Fruit fly (Drosophila melanogaster) whole organism, pupa: ENCODE results near the gene lili.

ENCODE experiments used
- CG10348 ChIP-seq: fragments of 200-800 bp; sonication (Bioruptor generic); IDR thresholded peaks from 2 replicates; pipeline ENCODE4 v1.3.6; 2022; ENCODE audit warnings: missing biosample characterization, missing genetic modification characterization
- CG12605 ChIP-seq: fragments of 200-800 bp; sonication (Bioruptor generic); IDR thresholded peaks from 2 replicates; pipeline ENCODE4 v1.3.6; 2022; ENCODE audit warnings: missing biosample characterization, missing genetic modification characterization
- CG13204 ChIP-seq: fragments of 200-800 bp; sonication (Bioruptor generic); optimal IDR thresholded peaks from 2 replicates; lab custom pipeline; 2018; ENCODE audit warnings: missing biosample characterization, mild to moderate bottlenecking, missing genetic modification characterization, moderate library complexity
- CG14655 ChIP-seq: fragments of 200-800 bp; sonication (Bioruptor generic); optimal IDR thresholded peaks from 3 replicates; lab custom pipeline; 2017; ENCODE audit warnings: mild to moderate bottlenecking, missing biosample characterization, missing genetic modification reagents, missing genetic modification characterization
- CG15710 ChIP-seq: fragments of 200-800 bp; sonication (Bioruptor generic); optimal IDR thresholded peaks from 2 replicates; lab custom pipeline; 2018; ENCODE audit warnings: missing biosample characterization, mild to moderate bottlenecking, missing genetic modification characterization, moderate library complexity
- CG17806 ChIP-seq: fragments of 200-800 bp; sonication (Bioruptor generic); optimal IDR thresholded peaks from 2 replicates; lab custom pipeline; 2018; ENCODE audit warnings: missing biosample characterization, mild to moderate bottlenecking, missing genetic modification characterization, moderate library complexity
- CG32121 ChIP-seq: fragments of 200-800 bp; sonication (Bioruptor generic); IDR thresholded peaks from 2 replicates; pipeline ENCODE4 v1.3.6; 2022; ENCODE audit warnings: missing biosample characterization, missing genetic modification characterization
- CG34367 ChIP-seq: fragments of 200-800 bp; sonication (Bioruptor generic); optimal IDR thresholded peaks from 2 replicates; lab custom pipeline; 2018; ENCODE audit warnings: missing biosample characterization, mild to moderate bottlenecking, missing genetic modification characterization
- CG4496 ChIP-seq: fragments of 200-800 bp; sonication (Bioruptor generic); IDR thresholded peaks from 3 replicates; pipeline ENCODE4 v1.3.6; 2022; ENCODE audit warnings: missing biosample characterization, missing genetic modification characterization
- CG8159 ChIP-seq: fragments of 200-800 bp; sonication (Bioruptor generic); optimal IDR thresholded peaks from 3 replicates; lab custom pipeline; 2018; ENCODE audit warnings: missing biosample characterization, mild to moderate bottlenecking, missing genetic modification characterization, moderate library complexity
- CG8301 ChIP-seq: fragments of 200-800 bp; sonication (Bioruptor generic); optimal IDR thresholded peaks from 2 replicates; lab custom pipeline; 2018; ENCODE audit warnings: missing biosample characterization, mild to moderate bottlenecking, missing genetic modification characterization
- CG9948 ChIP-seq: fragments of 200-800 bp; sonication (Bioruptor generic); optimal IDR thresholded peaks from 2 replicates; lab custom pipeline; 2018; ENCODE audit warnings: missing biosample characterization, mild to moderate bottlenecking, missing genetic modification characterization, moderate library complexity
- D1 ChIP-seq: fragments of 200-800 bp; sonication (Bioruptor generic); optimal IDR thresholded peaks from 2 replicates; lab custom pipeline; 2018; ENCODE audit warnings: missing biosample characterization, mild to moderate bottlenecking, missing genetic modification characterization, moderate library complexity
- EcR ChIP-seq: fragments of 200-800 bp; sonication (Bioruptor generic); optimal IDR thresholded peaks from 3 replicates; lab custom pipeline; 2019; ENCODE audit warnings: missing biosample characterization, missing genetic modification characterization, mild to moderate bottlenecking, moderate library complexity, missing genetic modification reagents
- Ets98B ChIP-seq: fragments of 200-800 bp; sonication (Bioruptor generic); IDR thresholded peaks from 2 replicates; pipeline ENCODE4 v1.3.6; 2022; ENCODE audit warnings: missing biosample characterization, missing genetic modification characterization
- Pif1A ChIP-seq: fragments of 200-800 bp; sonication (Bioruptor generic); optimal IDR thresholded peaks from 3 replicates; lab custom pipeline; 2016; ENCODE audit warnings: missing biosample characterization, missing genetic modification characterization
- Pif1B ChIP-seq: fragments of 200-800 bp; sonication (Bioruptor generic); optimal IDR thresholded peaks from 3 replicates; lab custom pipeline; 2016; ENCODE audit warnings: missing biosample characterization, missing genetic modification characterization
- Snoo ChIP-seq: fragments of 200-800 bp; sonication (Bioruptor generic); optimal IDR thresholded peaks from 3 replicates; lab custom pipeline; 2017; ENCODE audit warnings: missing biosample characterization, mild to moderate bottlenecking, missing genetic modification characterization, inconsistent platforms
- fd96Ca ChIP-seq: fragments of 200-800 bp; sonication (Bioruptor generic); IDR thresholded peaks from 3 replicates; pipeline ENCODE4 v1.3.6; 2022; ENCODE audit warnings: missing biosample characterization, missing genetic modification characterization
- gl ChIP-seq: fragments of 200-800 bp; sonication (Bioruptor generic); optimal IDR thresholded peaks from 2 replicates; lab custom pipeline; 2018; ENCODE audit warnings: missing biosample characterization, mild to moderate bottlenecking, missing genetic modification characterization
- rn ChIP-seq: fragments of 200-800 bp; sonication (Bioruptor generic); IDR thresholded peaks from 2 replicates; pipeline ENCODE4 v1.3.6; 2022; ENCODE audit warnings: missing biosample characterization, missing genetic modification characterization

lili gene

DNA sequence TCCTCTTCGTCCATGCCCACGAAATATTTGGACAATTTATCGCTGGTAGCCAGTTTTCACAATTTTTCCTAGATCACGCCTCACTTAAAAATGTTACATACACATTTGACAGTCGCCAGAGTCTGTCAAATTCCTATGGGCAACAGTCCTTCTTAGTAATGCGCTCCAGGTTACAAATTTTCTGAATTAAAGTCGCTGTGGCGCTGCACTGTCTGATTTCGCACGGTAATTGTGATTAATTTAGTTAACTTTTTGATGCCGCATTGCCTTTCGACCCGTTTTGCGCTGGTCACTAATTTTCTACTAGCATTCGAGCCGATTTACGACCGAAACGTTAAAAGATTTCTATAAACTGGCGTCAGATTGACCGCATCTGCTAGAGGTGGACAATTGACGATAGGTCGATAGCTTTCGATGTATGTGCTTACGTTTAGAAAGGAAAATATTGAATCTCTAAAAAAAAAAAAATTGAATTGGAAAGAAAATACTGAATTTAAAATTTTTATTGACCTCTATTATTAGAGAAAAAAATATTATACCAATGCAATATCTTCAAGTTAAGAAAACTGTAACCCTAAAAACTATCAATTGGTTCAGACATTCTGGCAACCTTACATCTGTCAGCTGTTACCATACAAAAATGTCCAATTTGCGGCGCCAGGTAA lies at the start of gene lili, which contains the start of gene CG34150:
Gene lili (minus strand): TSS at position 376 of the 665 bp plus-strand sequence.
Gene CG34150 (plus strand): TSS at position 626 of the 665 bp plus-strand sequence.
- TF ChIP-seq CG14655 (GFP tag; lab: Kevin White, UChicago) (no peak), CG8301 (tag; lab: Kevin White, UChicago) (no peak), CG12605 (GFP tag; lab: Robert Waterston, UW) (peak; percentile 27), fd96Ca (GFP tag; lab: Robert Waterston, UW) (no peak), EcR (peak; percentile 22), CG17806 (tag; lab: Kevin White, UChicago) (peak; percentile 39), CG10348 (GFP tag; lab: Robert Waterston, UW) (no peak), Ets98B (GFP tag; lab: Robert Waterston, UW) (peak; percentile 38; the same call in 1 of the 2 replicates), CG32121 (GFP tag; lab: Robert Waterston, UW) (peak; percentile 28; the same call in 1 of the 2 replicates), rn (no peak), Snoo (tag; lab: Kevin White, UChicago) (peak; percentile 31), CG9948 (peak; percentile 38), CG13204 (GFP tag; lab: Kevin White, UChicago) (no peak), CG4496 (GFP tag; lab: Robert Waterston, UW) (peak; percentile 79), Pif1A (GFP tag; lab: Kevin White, UChicago) (no peak), CG15710 (tag; lab: Kevin White, UChicago) (peak; percentile 60)

DNA sequence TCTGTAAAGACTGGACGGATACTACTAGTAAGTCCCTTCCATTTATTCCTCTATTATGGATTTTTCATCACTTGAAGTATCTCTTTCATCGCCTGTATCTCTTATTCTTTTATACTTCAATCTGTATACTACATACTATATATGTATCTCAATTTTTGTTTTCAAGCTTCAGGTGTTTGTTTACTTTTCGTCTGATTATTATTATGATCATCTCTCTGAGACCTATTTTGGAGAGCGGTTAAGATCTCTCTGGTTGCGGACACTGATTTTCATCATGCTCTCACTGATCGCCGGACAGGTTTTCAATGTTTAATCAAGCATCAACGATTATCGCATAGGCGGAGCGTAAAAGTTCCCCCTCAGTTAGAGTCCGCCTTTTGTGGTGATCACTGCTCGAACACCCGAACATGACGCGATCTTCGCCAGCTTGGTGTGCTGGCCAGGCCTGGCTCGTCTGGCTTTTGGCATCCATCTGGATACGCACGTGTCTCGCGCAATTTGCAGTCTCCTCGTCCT lies 48.8 kb upstream of the lili start, which contains the start of gene CG7016:
Gene CG7016 (plus strand): TSS at position 358 of the 516 bp plus-strand sequence.
- no peak for TF ChIP-seq CG17806 (tag; lab: Kevin White, UChicago)
- no peak for TF ChIP-seq CG4496 (GFP tag; lab: Robert Waterston, UW)
- TF ChIP-seq Pif1A (GFP tag; lab: Kevin White, UChicago) = no peak
- TF ChIP-seq CG32121 (GFP tag; lab: Robert Waterston, UW) = no peak
- TF ChIP-seq CG13204 (GFP tag; lab: Kevin White, UChicago) = no peak
- TF ChIP-seq Ets98B (GFP tag; lab: Robert Waterston, UW) = no peak
- TF ChIP-seq D1 (tag; lab: Kevin White, UChicago) = no peak
- TF ChIP-seq Snoo (tag; lab: Kevin White, UChicago) = no peak
- TF ChIP-seq CG8159 (tag; lab: Kevin White, UChicago) = no peak
- no peak for TF ChIP-seq Pif1B (GFP tag; lab: Kevin White, UChicago)
- TF ChIP-seq CG9948 = no peak
- no peak for TF ChIP-seq CG12605 (GFP tag; lab: Robert Waterston, UW)
- TF ChIP-seq gl (tag; lab: Kevin White, UChicago) = no peak
- TF ChIP-seq CG15710 (tag; lab: Kevin White, UChicago) = no peak
- TF ChIP-seq CG14655 (GFP tag; lab: Kevin White, UChicago) = no peak

dm6 chr3R:24862065-24862464 lies 48.3 kb upstream of the lili start, which contains the start of gene CG13640:
Gene CG13640, minus strand, starts transcription at chr3R:24862165.
- TF ChIP-seq CG14655 (GFP tag; lab: Kevin White, UChicago) (no peak), CG4496 (GFP tag; lab: Robert Waterston, UW) (no peak), D1 (tag; lab: Kevin White, UChicago) (no peak)
- TF ChIP-seq, all 21 proteins: peak for 0

dm6 chr3R:24860316-24860826 lies 46.6 kb upstream of the lili start, which contains the start of gene CG13639:
Gene CG13639, minus strand, starts transcription at chr3R:24860366.
- TF ChIP-seq Pif1A (GFP tag; lab: Kevin White, UChicago) = no peak
- TF ChIP-seq CG9948 = no peak
- TF ChIP-seq rn = no peak
- peak; percentile 87 for TF ChIP-seq EcR
- TF ChIP-seq CG34367 (tag; lab: Kevin White, UChicago) = peak; percentile 27
- no peak for TF ChIP-seq fd96Ca (GFP tag; lab: Robert Waterston, UW)
- TF ChIP-seq CG8301 (tag; lab: Kevin White, UChicago) = no peak
- no peak for TF ChIP-seq CG13204 (GFP tag; lab: Kevin White, UChicago)
- no peak for TF ChIP-seq CG8159 (tag; lab: Kevin White, UChicago)
- TF ChIP-seq, all 21 proteins: peak for 2

dm6 chr3R:24859701-24860100 lies 45.9 kb upstream of the lili start, which contains the start of gene ppk22:
Gene ppk22, minus strand, starts transcription at chr3R:24859801.
- TF ChIP-seq EcR (no peak), CG15710 (tag; lab: Kevin White, UChicago) (no peak), CG13204 (GFP tag; lab: Kevin White, UChicago) (no peak), D1 (tag; lab: Kevin White, UChicago) (no peak), Pif1B (GFP tag; lab: Kevin White, UChicago) (no peak), Snoo (tag; lab: Kevin White, UChicago) (no peak), CG9948 (no peak), CG4496 (GFP tag; lab: Robert Waterston, UW) (no peak), fd96Ca (GFP tag; lab: Robert Waterston, UW) (no peak), Ets98B (GFP tag; lab: Robert Waterston, UW) (no peak), CG10348 (GFP tag; lab: Robert Waterston, UW) (no peak), CG8159 (tag; lab: Kevin White, UChicago) (no peak), CG14655 (GFP tag; lab: Kevin White, UChicago) (no peak), CG8301 (tag; lab: Kevin White, UChicago) (no peak), gl (tag; lab: Kevin White, UChicago) (no peak), CG34367 (tag; lab: Kevin White, UChicago) (no peak), rn (no peak), CG17806 (tag; lab: Kevin White, UChicago) (no peak)
